Worm (Caenorhabditis elegans) whole organism, L1 larva: ENCODE measurements around the gene Y71H2AR.2.

Source experiments
- ceh-82 ChIP-seq, 3 experiments: fragments of 150-350 bp in 1 of 3; sonication (generic microtip) in 2 of 3; optimal IDR thresholded peaks; 2 replicates each; lab custom pipeline; 2014 to 2017; ENCODE audit warnings: missing biosample characterization in 3 of 3, missing genetic modification characterization in 3 of 3
- lin-15B ChIP-seq: fragments of 150-350 bp; sonication (generic microtip); optimal IDR thresholded peaks from 3 replicates; lab custom pipeline; 2014; ENCODE audit warnings: missing biosample characterization, missing genetic modification characterization
- nhr-12 ChIP-seq: sonication (generic microtip); optimal IDR thresholded peaks from 2 replicates; lab custom pipeline; 2017; ENCODE audit warnings: missing biosample characterization, missing genetic modification characterization
- nhr-20 ChIP-seq: sonication (generic microtip); optimal IDR thresholded peaks from 2 replicates; lab custom pipeline; 2016; ENCODE audit warnings: mild to moderate bottlenecking, missing genetic modification characterization, missing compliant biosample characterization
- nhr-237 ChIP-seq: fragments of 150-350 bp; optimal IDR thresholded peaks from 2 replicates; lab custom pipeline; 2014; ENCODE audit warnings: missing biosample characterization, missing genetic modification characterization
- nhr-76 ChIP-seq: sonication (generic microtip); optimal IDR thresholded peaks from 2 replicates; lab custom pipeline; 2017; ENCODE audit warnings: missing biosample characterization, missing genetic modification characterization
- pag-3 ChIP-seq: sonication (generic microtip); optimal IDR thresholded peaks from 2 replicates; lab custom pipeline; 2017; ENCODE audit warnings: missing genetic modification characterization, mild to moderate bottlenecking, missing compliant biosample characterization, antibody characterized with exemption, borderline replicate concordance; ENCODE audit not compliant: insufficient read depth
- tlp-1 ChIP-seq: fragments of 150-350 bp; optimal IDR thresholded peaks from 2 replicates; lab custom pipeline; 2014; ENCODE audit warnings: missing biosample characterization, missing genetic modification characterization
- unc-86 ChIP-seq: sonication (generic microtip); optimal IDR thresholded peaks from 2 replicates; lab custom pipeline; 2016; ENCODE audit warnings: missing genetic modification characterization, missing compliant biosample characterization
- xbp-1 ChIP-seq: sonication (generic microtip); optimal IDR thresholded peaks from 2 replicates; lab custom pipeline; 2016; ENCODE audit warnings: missing genetic modification characterization, missing compliant biosample characterization
- ztf-11 ChIP-seq, 2 experiments: sonication (generic microtip); optimal IDR thresholded peaks; 2 replicates each; lab custom pipeline; 2016 to 2017; ENCODE audit warnings: missing genetic modification characterization in 2 of 2, missing biosample characterization in 1 of 2, missing compliant biosample characterization in 1 of 2
- ztf-4 ChIP-seq: fragments of 150-350 bp; optimal IDR thresholded peaks from 2 replicates; lab custom pipeline; 2014; ENCODE audit warnings: missing biosample characterization, missing genetic modification characterization

DNA sequence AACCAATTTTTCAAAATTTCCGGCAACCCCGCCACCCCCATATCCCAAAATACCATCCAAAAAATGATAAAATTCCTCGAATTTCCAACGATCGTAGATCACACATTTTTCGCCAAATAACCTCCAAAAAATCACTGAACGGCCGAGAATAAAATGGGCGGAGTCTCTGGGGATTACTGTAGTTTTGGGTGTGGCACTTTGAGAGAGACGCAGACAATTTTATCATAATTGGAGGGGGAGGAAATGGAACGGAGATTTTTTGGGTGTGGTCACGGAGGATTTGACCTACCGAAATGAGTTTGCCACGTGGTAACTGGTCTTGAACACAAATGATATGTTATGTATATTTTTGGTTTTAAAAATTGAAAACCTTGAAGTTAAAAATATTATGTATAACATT is 27.7 kb upstream of the Y71H2AR.2 start:
- TF ChIP-seq nhr-20 (no peak), xbp-1 (tag; lab: Kevin White, UChicago) (no peak), ztf-11 (tag; optimal IDR thresholded peaks at IDR 0.05; lab: Kevin White, UChicago) (no peak), nhr-237 (tag; lab: Kevin White, UChicago) (no peak), ztf-4 (no peak), nhr-76 (no peak), pag-3 (tag; lab: Kevin White, UChicago) (no peak), lin-15B (tag; lab: Kevin White, UChicago) (no peak), nhr-12 (tag; lab: Kevin White, UChicago) (no peak), unc-86 (tag; lab: Kevin White, UChicago) (no peak), tlp-1 (tag; lab: Kevin White, UChicago) (no peak), ceh-82 (tag; optimal IDR thresholded peaks at IDR 0.05; lab: Kevin White, UChicago) (no peak)
